Fruit fly (Drosophila melanogaster) whole organism, larva: Measurements from ENCODE around the gene CG11164.

Source experiments
- noc ChIP-seq: fragments of 200-800 bp; sonication (Bioruptor generic); optimal IDR thresholded peaks from 3 replicates; lab custom pipeline; 2019; ENCODE audit warnings: missing biosample characterization, mild to moderate bottlenecking, missing genetic modification characterization, moderate library complexity

The CG11164 gene

dm6 chrX:13667656-13668055 is at the start of gene CG11164, which contains the start of gene DNAlig4:
Gene CG11164, plus strand, starts transcription at chrX:13668014.
Gene DNAlig4, minus strand, starts transcription at chrX:13667811.
- no peak for TF ChIP-seq noc (tag; lab: Kevin White, UChicago)

- no peak for TF ChIP-seq noc (tag; lab: Kevin White, UChicago)
Measured at dm6 chrX:13624334-13625079, 43.3 kb upstream of the CG11164 start, which contains the start of the genes CG2691 and NFAT. Gene CG2691, minus strand, starts transcription at chrX:13624408. Gene NFAT, plus strand, starts transcription at chrX:13624745.

dm6 chrX:13625080-13625723 is 42.6 kb upstream of the CG11164 start:
- TF ChIP-seq noc (tag; lab: Kevin White, UChicago) = no peak

dm6 chrX:13625888-13626578 is 41.8 kb upstream of the CG11164 start:
- no peak for TF ChIP-seq noc (tag; lab: Kevin White, UChicago)

dm6 chrX:13626579-13626894 is 41.3 kb upstream of the CG11164 start:
- TF ChIP-seq noc (tag; lab: Kevin White, UChicago) = peak; percentile 71

dm6 chrX:13627855-13628254 is 40.0 kb upstream of the CG11164 start:
- TF ChIP-seq noc (tag; lab: Kevin White, UChicago) = no peak

- no peak for TF ChIP-seq noc (tag; lab: Kevin White, UChicago)
Measured at dm6 chrX:13629414-13629813, 38.4 kb upstream of the CG11164 start.

dm6 chrX:13630290-13630900 is 37.4 kb upstream of the CG11164 start:
- TF ChIP-seq noc (tag; lab: Kevin White, UChicago) = no peak

- TF ChIP-seq noc (tag; lab: Kevin White, UChicago) = peak; percentile 12
Measured at dm6 chrX:13632606-13633005, 35.2 kb upstream of the CG11164 start.

dm6 chrX:13633298-13633891 is 34.4 kb upstream of the CG11164 start:
- no peak for TF ChIP-seq noc (tag; lab: Kevin White, UChicago)

dm6 chrX:13634254-13634999 is 33.4 kb upstream of the CG11164 start:
- peak; percentile 91 for TF ChIP-seq noc (tag; lab: Kevin White, UChicago)

dm6 chrX:13635000-13635368 is 32.8 kb upstream of the CG11164 start:
- TF ChIP-seq noc (tag; lab: Kevin White, UChicago) = no peak

dm6 chrX:13636810-13637209 is 31.0 kb upstream of the CG11164 start:
- peak; percentile 57 for TF ChIP-seq noc (tag; lab: Kevin White, UChicago)

- TF ChIP-seq noc (tag; lab: Kevin White, UChicago) = no peak
Measured at dm6 chrX:13637588-13637987, 30.2 kb upstream of the CG11164 start.
